Fruit fly (Drosophila melanogaster) whole organism, embryonic: ENCODE results near the gene CG13022.

Source experiments
- Aef1 ChIP-seq: fragments of 200-800 bp; sonication (Bioruptor generic); IDR thresholded peaks from 3 replicates; pipeline ENCODE4 v1.3.6; 2022; ENCODE audit warnings: missing biosample characterization, missing genetic modification characterization
- Bgb ChIP-seq: fragments of 200-800 bp; sonication (Bioruptor generic); IDR thresholded peaks from 2 replicates; pipeline ENCODE4 v1.3.6; 2022; ENCODE audit warnings: missing biosample characterization, missing genetic modification characterization; ENCODE audit not compliant: partially characterized antibody
- CG10321 ChIP-seq: fragments of 200-800 bp; sonication (Bioruptor generic); IDR thresholded peaks from 2 replicates; pipeline ENCODE4 v1.3.6; 2022; ENCODE audit warnings: missing biosample characterization, missing genetic modification characterization
- CG11247 ChIP-seq: fragments of 200-800 bp; sonication (Bioruptor generic); IDR thresholded peaks from 2 replicates; pipeline ENCODE4 v1.3.6; 2022; ENCODE audit warnings: missing biosample characterization, missing genetic modification characterization
- CG13287 ChIP-seq: fragments of 200-800 bp; sonication (Bioruptor generic); IDR thresholded peaks from 2 replicates; pipeline ENCODE4 v1.3.6; 2022; ENCODE audit warnings: missing biosample characterization, missing genetic modification characterization; ENCODE audit not compliant: partially characterized antibody
- CG14710 ChIP-seq: fragments of 200-800 bp; sonication (Bioruptor generic); optimal IDR thresholded peaks from 3 replicates; lab custom pipeline; 2019; ENCODE audit warnings: missing biosample characterization, mild to moderate bottlenecking, missing genetic modification characterization, moderate library complexity
- CG15269 ChIP-seq: fragments of 200-800 bp; sonication (Bioruptor generic); optimal IDR thresholded peaks from 2 replicates; lab custom pipeline; 2018; ENCODE audit warnings: missing biosample characterization, mild to moderate bottlenecking, missing genetic modification characterization, moderate library complexity
- CG15696 ChIP-seq: fragments of 200-800 bp; sonication (Bioruptor generic); optimal IDR thresholded peaks from 2 replicates; lab custom pipeline; 2019; ENCODE audit warnings: missing biosample characterization, mild to moderate bottlenecking, missing genetic modification characterization, moderate library complexity
- CG17612 ChIP-seq: fragments of 200-800 bp; sonication (Bioruptor generic); IDR thresholded peaks from 2 replicates; pipeline ENCODE4 v1.3.6; 2022; ENCODE audit warnings: missing biosample characterization, missing genetic modification characterization
- CG3163 ChIP-seq: fragments of 200-800 bp; sonication (Bioruptor generic); optimal IDR thresholded peaks from 3 replicates; lab custom pipeline; 2016; ENCODE audit warnings: missing biosample characterization, missing genetic modification characterization
- CG32532 ChIP-seq: fragments of 200-800 bp; sonication (Bioruptor generic); IDR thresholded peaks from 2 replicates; pipeline ENCODE4 v1.3.6; 2022; ENCODE audit warnings: missing biosample characterization, missing genetic modification characterization
- CG3281 ChIP-seq: fragments of 200-800 bp; sonication (Bioruptor generic); optimal IDR thresholded peaks from 3 replicates; lab custom pipeline; 2017; ENCODE audit warnings: missing biosample characterization, mild to moderate bottlenecking, missing genetic modification characterization
- CG34422 ChIP-seq: fragments of 200-800 bp; sonication (Bioruptor generic); IDR thresholded peaks from 3 replicates; pipeline ENCODE4 v1.3.6; 2022; ENCODE audit warnings: missing biosample characterization, missing genetic modification characterization
- CG3838 ChIP-seq: fragments of 200-800 bp; sonication (Bioruptor generic); optimal IDR thresholded peaks from 3 replicates; lab custom pipeline; 2016; ENCODE audit warnings: missing biosample characterization, missing genetic modification characterization
- CG42726 ChIP-seq: fragments of 200-800 bp; sonication (Bioruptor generic); IDR thresholded peaks from 2 replicates; pipeline ENCODE4 v1.3.6; 2022; ENCODE audit warnings: missing biosample characterization, missing genetic modification characterization; ENCODE audit not compliant: partially characterized antibody
- CG6175 ChIP-seq: fragments of 200-800 bp; sonication (Bioruptor generic); IDR thresholded peaks from 3 replicates; pipeline ENCODE4 v1.3.6; 2022; ENCODE audit warnings: missing biosample characterization, missing genetic modification characterization
- CG6791 ChIP-seq: fragments of 200-800 bp; sonication (Bioruptor generic); IDR thresholded peaks from 3 replicates; pipeline ENCODE4 v1.3.6; 2022; ENCODE audit warnings: missing biosample characterization, missing genetic modification characterization; ENCODE audit not compliant: partially characterized antibody
- CG7357 ChIP-seq: fragments of 200-800 bp; sonication (Bioruptor generic); IDR thresholded peaks from 3 replicates; pipeline ENCODE4 v1.3.6; 2022; ENCODE audit warnings: missing biosample characterization, missing genetic modification characterization
- CG8388 ChIP-seq: fragments of 200-800 bp; sonication (Bioruptor generic); optimal IDR thresholded peaks from 2 replicates; lab custom pipeline; 2019; ENCODE audit warnings: missing biosample characterization, mild to moderate bottlenecking, missing genetic modification characterization, moderate library complexity
- CG9932 ChIP-seq: fragments of 200-800 bp; sonication (Bioruptor generic); IDR thresholded peaks from 2 replicates; pipeline ENCODE4 v1.3.6; 2022; ENCODE audit warnings: missing biosample characterization, missing genetic modification characterization
- CTCF ChIP-seq: fragments of 200-800 bp; sonication (Bioruptor generic); optimal IDR thresholded peaks from 2 replicates; lab custom pipeline; 2017; ENCODE audit warnings: missing biosample characterization, mild to moderate bottlenecking, missing genetic modification characterization, moderate library complexity
- Deaf1 ChIP-seq: fragments of 200-800 bp; optimal IDR thresholded peaks from 3 replicates; lab custom pipeline; 2019; ENCODE audit warnings: missing biosample characterization, mild to moderate bottlenecking, missing genetic modification characterization, moderate library complexity
- Ets65A ChIP-seq: fragments of 200-800 bp; sonication (Bioruptor generic); peaks from one replicate; lab custom pipeline; 2016; ENCODE audit warnings: missing biosample characterization, missing genetic modification characterization
- HmgD ChIP-seq: fragments of 200-800 bp; sonication (Bioruptor generic); optimal IDR thresholded peaks from 3 replicates; lab custom pipeline; 2016; ENCODE audit warnings: missing biosample characterization, missing genetic modification characterization
- HmgZ ChIP-seq: fragments of 200-800 bp; sonication (Bioruptor generic); optimal IDR thresholded peaks from 2 replicates; lab custom pipeline; 2018; ENCODE audit warnings: missing biosample characterization, mild to moderate bottlenecking, missing genetic modification characterization
- Hmr ChIP-seq: fragments of 200-800 bp; sonication (Bioruptor generic); optimal IDR thresholded peaks from 3 replicates; lab custom pipeline; 2017; ENCODE audit warnings: mild to moderate bottlenecking, missing biosample characterization, missing genetic modification reagents, missing genetic modification characterization
- Oaz ChIP-seq: fragments of 200-800 bp; sonication (Bioruptor generic); IDR thresholded peaks from 2 replicates; pipeline ENCODE4 v1.3.6; 2022; ENCODE audit warnings: missing biosample characterization, missing genetic modification characterization
- Opbp ChIP-seq: fragments of 200-800 bp; sonication (Bioruptor generic); IDR thresholded peaks from 3 replicates; pipeline ENCODE4 v1.3.6; 2022; ENCODE audit warnings: missing biosample characterization, missing genetic modification characterization; ENCODE audit not compliant: partially characterized antibody
- Rfx ChIP-seq: fragments of 200-800 bp; sonication (Bioruptor generic); IDR thresholded peaks from 2 replicates; pipeline ENCODE4 v1.3.6; 2022; ENCODE audit warnings: missing biosample characterization, missing genetic modification characterization
- Sry-β ChIP-seq: fragments of 200-800 bp; sonication (Bioruptor generic); optimal IDR thresholded peaks from 2 replicates; lab custom pipeline; 2018; ENCODE audit warnings: missing biosample characterization, mild to moderate bottlenecking, missing genetic modification characterization, moderate library complexity
- Vsx1 ChIP-seq: fragments of 200-800 bp; sonication (Bioruptor generic); optimal IDR thresholded peaks from 2 replicates; lab custom pipeline; 2017; ENCODE audit warnings: missing biosample characterization, mild to moderate bottlenecking, missing genetic modification characterization, missing genetic modification reagents
- aop ChIP-seq: fragments of 200-800 bp; sonication (Bioruptor generic); IDR thresholded peaks from 2 replicates; pipeline ENCODE4 v1.3.6; 2022; ENCODE audit warnings: missing biosample characterization, missing genetic modification characterization
- caup ChIP-seq: fragments of 200-800 bp; sonication (Bioruptor generic); optimal IDR thresholded peaks from 3 replicates; lab custom pipeline; 2017; ENCODE audit warnings: missing biosample characterization, mild to moderate bottlenecking, missing genetic modification characterization, moderate library complexity; ENCODE audit not compliant: severe bottlenecking
- ci ChIP-seq: fragments of 200-800 bp; sonication (Bioruptor generic); IDR thresholded peaks from 3 replicates; pipeline ENCODE4 v1.3.6; 2022; ENCODE audit warnings: missing biosample characterization, missing genetic modification characterization
- crol ChIP-seq: fragments of 200-800 bp; sonication (Bioruptor generic); IDR thresholded peaks from 2 replicates; pipeline ENCODE4 v1.3.6; 2022; ENCODE audit warnings: missing biosample characterization, missing genetic modification characterization
- gce ChIP-seq: fragments of 200-800 bp; sonication (Bioruptor generic); IDR thresholded peaks from 3 replicates; pipeline ENCODE4 v1.3.6; 2022; ENCODE audit warnings: missing biosample characterization, missing genetic modification characterization
- gfzf ChIP-seq: fragments of 200-800 bp; sonication (Bioruptor generic); optimal IDR thresholded peaks from 2 replicates; lab custom pipeline; 2016; ENCODE audit warnings: missing biosample characterization, mild to moderate bottlenecking, missing genetic modification characterization, moderate library complexity
- hkb ChIP-seq, 2 experiments: fragments of 200-800 bp in 1 of 2; fragments of >200 bp in 1 of 2; sonication (Bioruptor generic) in 1 of 2; IDR thresholded peaks in 1 of 2; optimal IDR thresholded peaks in 1 of 2; 2 replicates each; pipeline versions ENCODE4 v1.3.6 to Lab custom; 2017 to 2022; ENCODE audit warnings: missing biosample characterization in 1 of 2, missing genetic modification characterization in 1 of 2
- kni ChIP-seq: fragments of 200-800 bp; sonication (Bioruptor generic); optimal IDR thresholded peaks from 3 replicates; lab custom pipeline; 2017; ENCODE audit warnings: mild to moderate bottlenecking, missing biosample characterization, missing genetic modification reagents, missing genetic modification characterization
- knrl ChIP-seq: fragments of 200-800 bp; sonication (Bioruptor generic); IDR thresholded peaks from 3 replicates; pipeline ENCODE4 v1.3.6; 2022; ENCODE audit warnings: missing biosample characterization, missing genetic modification characterization; ENCODE audit not compliant: partially characterized antibody
- nom ChIP-seq: fragments of 200-800 bp; sonication (Bioruptor generic); optimal IDR thresholded peaks from 2 replicates; lab custom pipeline; 2017; ENCODE audit warnings: missing biosample characterization, missing genetic modification characterization, mild to moderate bottlenecking, moderate library complexity, missing genetic modification reagents
- pita ChIP-seq: fragments of 200-800 bp; sonication (Bioruptor generic); optimal IDR thresholded peaks from 2 replicates; lab custom pipeline; 2017; ENCODE audit warnings: missing biosample characterization, mild to moderate bottlenecking, missing genetic modification characterization
- pzg ChIP-seq: fragments of 200-800 bp; sonication (Bioruptor generic); optimal IDR thresholded peaks from 3 replicates; lab custom pipeline; 2018; ENCODE audit warnings: missing biosample characterization, mild to moderate bottlenecking, missing genetic modification characterization, moderate library complexity
- schlank ChIP-seq: fragments of 200-800 bp; sonication (Bioruptor generic); optimal IDR thresholded peaks from 2 replicates; lab custom pipeline; 2018; ENCODE audit warnings: missing biosample characterization, mild to moderate bottlenecking, missing genetic modification characterization
- tio ChIP-seq: fragments of 200-800 bp; sonication (Bioruptor generic); optimal IDR thresholded peaks from 2 replicates; lab custom pipeline; 2017; ENCODE audit warnings: missing biosample characterization, missing genetic modification characterization, inconsistent platforms
- vvl ChIP-seq: fragments of 200-800 bp; sonication (Bioruptor generic); IDR thresholded peaks from 2 replicates; pipeline ENCODE4 v1.3.6; 2022; ENCODE audit warnings: missing biosample characterization, missing genetic modification characterization

The CG13022 gene

dm6 chr3L:16936689-16937088, 2.1 kb downstream of the CG13022 start:
- TF ChIP-seq CG10321 (GFP tag; lab: Robert Waterston, UW) (no peak), CG3838 (GFP tag; lab: Kevin White, UChicago) (no peak), tio (GFP tag; lab: Kevin White, UChicago) (no peak), CG8388 (GFP tag; lab: Kevin White, UChicago) (no peak), Deaf1 (tag; lab: Kevin White, UChicago) (peak; percentile 35)

- no peak for TF ChIP-seq Sry-β
- TF ChIP-seq nom (GFP tag; lab: Kevin White, UChicago), result peak; percentile 23
- no peak for TF ChIP-seq schlank (tag; lab: Kevin White, UChicago)
- TF ChIP-seq kni, result peak; percentile 2
- peak; percentile 57 for TF ChIP-seq Ets65A
- TF ChIP-seq vvl (GFP tag; lab: Robert Waterston, UW), result 0 out of 2 replicates have a peak, but pooled peaks have one; percentile 11
- peak; percentile 74 for TF ChIP-seq CG3163
- TF ChIP-seq CG3281, result no peak
- TF ChIP-seq CG15696, result no peak
- TF ChIP-seq, all 482 proteins: peak for 5
These were observed 3.5 kb downstream of the CG13022 start, which contains the start of gene CG11905 for dm6 chr3L:16935284-16935683. Gene CG11905, minus strand, starts transcription at chr3L:16935536.

dm6 chr3L:16930522-16930921, 8.2 kb downstream of the CG13022 start:
- TF ChIP-seq CG6791 (GFP tag; lab: Robert Waterston, UW), result peak; percentile 55; the same call in 1 of the 3 replicates
- TF ChIP-seq CG17612 (GFP tag; lab: Robert Waterston, UW), result no peak
- peak; percentile 48; the same call in 1 of the 3 replicates for TF ChIP-seq gce (GFP tag; lab: Robert Waterston, UW)
- peak; percentile 32 for TF ChIP-seq gfzf
- peak; percentile 85 for TF ChIP-seq CTCF (GFP tag; lab: Kevin White, UChicago)
- TF ChIP-seq CG11247 (GFP tag; lab: Robert Waterston, UW), result 0 out of 2 replicates have a peak, but pooled peaks have one; percentile 13
- TF ChIP-seq crol (GFP tag; lab: Robert Waterston, UW), result peak; percentile 45
- TF ChIP-seq Aef1 (GFP tag; lab: Robert Waterston, UW), result no peak
- TF ChIP-seq CG32532 (GFP tag; lab: Robert Waterston, UW), result 0 out of 2 replicates have a peak, but pooled peaks have one; percentile 6
- peak; percentile 36 for TF ChIP-seq hkb (optimal IDR thresholded peaks at IDR 0.05; lab: Kevin White, UChicago)
- TF ChIP-seq hkb (GFP tag; IDR thresholded peaks at IDR 0.05; lab: Robert Waterston, UW), result no peak
- TF ChIP-seq Hmr (GFP tag; lab: Kevin White, UChicago), result peak; percentile 26
- peak; percentile 28; the same call in 1 of the 2 replicates for TF ChIP-seq CG9932 (GFP tag; lab: Robert Waterston, UW)
- 0 out of 3 replicates have a peak, but pooled peaks have one; percentile 43 for TF ChIP-seq knrl (GFP tag; lab: Robert Waterston, UW)
- no peak for TF ChIP-seq caup (GFP tag; lab: Kevin White, UChicago)
- 0 out of 2 replicates have a peak, but pooled peaks have one; percentile 20 for TF ChIP-seq CG42726 (GFP tag; lab: Robert Waterston, UW)
- peak; percentile 25 for TF ChIP-seq pzg (GFP tag; lab: Kevin White, UChicago)
- 0 out of 2 replicates have a peak, but pooled peaks have one; percentile 20 for TF ChIP-seq Bgb (GFP tag; lab: Robert Waterston, UW)
- 0 out of 3 replicates have a peak, but pooled peaks have one; percentile 21 for TF ChIP-seq ci (GFP tag; lab: Robert Waterston, UW)
- TF ChIP-seq Rfx (GFP tag; lab: Robert Waterston, UW), result peak; percentile 38; the same call in 1 of the 2 replicates
- TF ChIP-seq HmgZ, result peak; percentile 74
- TF ChIP-seq Oaz (GFP tag; lab: Robert Waterston, UW), result 0 out of 2 replicates have a peak, but pooled peaks have one; percentile 32
- TF ChIP-seq pita, result peak; percentile 73
- peak; percentile 50; the same call in 1 of the 3 replicates for TF ChIP-seq Opbp (GFP tag; lab: Robert Waterston, UW)
- TF ChIP-seq CG6175 (GFP tag; lab: Robert Waterston, UW), result peak; percentile 47; the same call in 1 of the 3 replicates
- no peak for TF ChIP-seq Vsx1 (GFP tag; lab: Kevin White, UChicago)
- no peak for TF ChIP-seq aop
- peak; percentile 62; the same call in 1 of the 2 replicates for TF ChIP-seq CG13287 (GFP tag; lab: Robert Waterston, UW)
- no peak for TF ChIP-seq CG15269 (tag; lab: Kevin White, UChicago)
- TF ChIP-seq CG7357 (GFP tag; lab: Robert Waterston, UW), result no peak
- TF ChIP-seq CG34422 (GFP tag; lab: Robert Waterston, UW), result 0 out of 3 replicates have a peak, but pooled peaks have one; percentile 16
- peak; percentile 22 for TF ChIP-seq HmgD (GFP tag; lab: Kevin White, UChicago)
- peak; percentile 2 for TF ChIP-seq CG14710 (tag; lab: Kevin White, UChicago)
